Fruit fly (Drosophila melanogaster) whole organism, embryonic: ENCODE results near the gene SK.

Experiments
- Aef1 ChIP-seq: fragments of 200-800 bp; sonication (Bioruptor generic); IDR thresholded peaks from 3 replicates; pipeline ENCODE4 v1.3.6; 2022; ENCODE audit warnings: missing biosample characterization, missing genetic modification characterization
- BEAF-32 ChIP-seq: fragments of 200-800 bp; sonication (Bioruptor generic); optimal IDR thresholded peaks from 3 replicates; lab custom pipeline; 2017; ENCODE audit warnings: missing biosample characterization, missing genetic modification characterization, mild to moderate bottlenecking, moderate library complexity, missing genetic modification reagents
- CG10565 ChIP-seq: fragments of 200-800 bp; sonication (Bioruptor generic); optimal IDR thresholded peaks from 3 replicates; lab custom pipeline; 2016; ENCODE audit warnings: missing biosample characterization, mild to moderate bottlenecking, missing genetic modification characterization
- CG11247 ChIP-seq: fragments of 200-800 bp; sonication (Bioruptor generic); IDR thresholded peaks from 2 replicates; pipeline ENCODE4 v1.3.6; 2022; ENCODE audit warnings: missing biosample characterization, missing genetic modification characterization
- CG11723 ChIP-seq: fragments of 200-800 bp; sonication (Bioruptor generic); optimal IDR thresholded peaks from 2 replicates; lab custom pipeline; 2017; ENCODE audit warnings: missing biosample characterization, mild to moderate bottlenecking, missing genetic modification characterization
- CG13424 ChIP-seq: fragments of 200-800 bp; sonication (Bioruptor generic); optimal IDR thresholded peaks from 2 replicates; lab custom pipeline; 2019; ENCODE audit warnings: missing biosample characterization, mild to moderate bottlenecking, missing genetic modification characterization, moderate library complexity
- CG17385 ChIP-seq: fragments of 200-800 bp; sonication (Bioruptor generic); optimal IDR thresholded peaks from 3 replicates; lab custom pipeline; 2018; ENCODE audit warnings: missing biosample characterization, mild to moderate bottlenecking, missing genetic modification characterization
- CG17568 ChIP-seq: fragments of 200-800 bp; sonication (Bioruptor generic); optimal IDR thresholded peaks from 2 replicates; lab custom pipeline; 2018; ENCODE audit warnings: missing biosample characterization, mild to moderate bottlenecking, missing genetic modification characterization, moderate library complexity
- CG18764 ChIP-seq: fragments of 200-800 bp; sonication (Bioruptor generic); optimal IDR thresholded peaks from 3 replicates; lab custom pipeline; 2016; ENCODE audit warnings: missing biosample characterization, missing genetic modification characterization
- CG2678 ChIP-seq: fragments of 200-800 bp; sonication (Bioruptor generic); optimal IDR thresholded peaks from 3 replicates; lab custom pipeline; 2019; ENCODE audit warnings: missing biosample characterization, mild to moderate bottlenecking, missing genetic modification characterization, moderate library complexity
- CG2712 ChIP-seq: fragments of 200-800 bp; optimal IDR thresholded peaks from 3 replicates; lab custom pipeline; 2019; ENCODE audit warnings: missing biosample characterization, mild to moderate bottlenecking, missing genetic modification characterization, moderate library complexity
- CG3281 ChIP-seq: fragments of 200-800 bp; sonication (Bioruptor generic); optimal IDR thresholded peaks from 3 replicates; lab custom pipeline; 2017; ENCODE audit warnings: missing biosample characterization, mild to moderate bottlenecking, missing genetic modification characterization
- CG3847 ChIP-seq: fragments of 200-800 bp; sonication (Bioruptor generic); IDR thresholded peaks from 2 replicates; pipeline ENCODE4 v1.3.6; 2022; ENCODE audit warnings: missing biosample characterization, missing genetic modification characterization
- CG4360 ChIP-seq: fragments of 200-800 bp; sonication (Bioruptor generic); IDR thresholded peaks from 2 replicates; pipeline ENCODE4 v1.3.6; 2022; ENCODE audit warnings: missing biosample characterization, missing genetic modification characterization
- CG4424 ChIP-seq: fragments of 200-800 bp; sonication (Bioruptor generic); optimal IDR thresholded peaks from 3 replicates; lab custom pipeline; 2016; ENCODE audit warnings: missing biosample characterization, missing genetic modification characterization
- CG5953 ChIP-seq: fragments of 200-800 bp; sonication (Bioruptor generic); IDR thresholded peaks from 2 replicates; pipeline ENCODE4 v1.3.6; 2022; ENCODE audit warnings: missing biosample characterization, missing genetic modification characterization
- CG6254 ChIP-seq: fragments of 200-800 bp; sonication (Bioruptor generic); optimal IDR thresholded peaks from 3 replicates; lab custom pipeline; 2017; ENCODE audit warnings: mild to moderate bottlenecking, missing biosample characterization, missing genetic modification reagents, missing genetic modification characterization
- CG7357 ChIP-seq: fragments of 200-800 bp; sonication (Bioruptor generic); IDR thresholded peaks from 3 replicates; pipeline ENCODE4 v1.3.6; 2022; ENCODE audit warnings: missing biosample characterization, missing genetic modification characterization
- CG7745 ChIP-seq: fragments of 200-800 bp; sonication (Bioruptor generic); optimal IDR thresholded peaks from 2 replicates; lab custom pipeline; 2018; ENCODE audit warnings: missing biosample characterization, mild to moderate bottlenecking, missing genetic modification characterization, moderate library complexity
- CG7987 ChIP-seq: fragments of 200-800 bp; sonication (Bioruptor generic); optimal IDR thresholded peaks from 2 replicates; lab custom pipeline; 2018; ENCODE audit warnings: missing biosample characterization, mild to moderate bottlenecking, missing genetic modification characterization, moderate library complexity
- Dek ChIP-seq: fragments of 200-800 bp; sonication (Bioruptor generic); optimal IDR thresholded peaks from 3 replicates; lab custom pipeline; 2019; ENCODE audit warnings: missing biosample characterization, mild to moderate bottlenecking, missing genetic modification characterization, moderate library complexity
- Dfd ChIP-seq, 2 experiments: fragments of >200 bp; optimal IDR thresholded peaks; 2 replicates each; lab custom pipeline; 2017; ENCODE audit warnings: missing biosample characterization in 2 of 2, missing genetic modification characterization in 2 of 2
- E2f1 ChIP-seq: fragments of 200-800 bp; sonication (Bioruptor generic); IDR thresholded peaks from 2 replicates; pipeline ENCODE4 v1.3.6; 2022; ENCODE audit warnings: missing biosample characterization, missing genetic modification characterization
- Fer2 ChIP-seq: fragments of 200-800 bp; sonication (Bioruptor generic); optimal IDR thresholded peaks from 2 replicates; lab custom pipeline; 2018; ENCODE audit warnings: missing biosample characterization, mild to moderate bottlenecking, missing genetic modification characterization, moderate library complexity
- Gug ChIP-seq: fragments of 200-800 bp; sonication (Bioruptor generic); IDR thresholded peaks from 4 replicates; pipeline ENCODE4 v1.3.6; 2022; ENCODE audit warnings: missing biosample characterization, missing genetic modification characterization
- Hey ChIP-seq: fragments of 200-800 bp; sonication (Bioruptor generic); optimal IDR thresholded peaks from 3 replicates; lab custom pipeline; 2018; ENCODE audit warnings: missing biosample characterization, mild to moderate bottlenecking, missing genetic modification characterization
- Jarid2 ChIP-seq: fragments of 200-800 bp; sonication (Bioruptor generic); optimal IDR thresholded peaks from 3 replicates; lab custom pipeline; 2017; ENCODE audit warnings: mild to moderate bottlenecking, missing biosample characterization, missing genetic modification reagents, missing genetic modification characterization
- MBD-R2 ChIP-seq: fragments of 200-800 bp; sonication (Bioruptor generic); IDR thresholded peaks from 2 replicates; pipeline ENCODE4 v1.3.6; 2022; ENCODE audit warnings: missing biosample characterization, missing genetic modification characterization
- NFAT ChIP-seq: fragments of 200-800 bp; sonication (Bioruptor generic); IDR thresholded peaks from 2 replicates; pipeline ENCODE4 v1.3.6; 2022; ENCODE audit warnings: missing biosample characterization, missing genetic modification characterization
- Oaz ChIP-seq: fragments of 200-800 bp; sonication (Bioruptor generic); IDR thresholded peaks from 2 replicates; pipeline ENCODE4 v1.3.6; 2022; ENCODE audit warnings: missing biosample characterization, missing genetic modification characterization
- PHDP ChIP-seq: fragments of 200-800 bp; sonication (Bioruptor generic); optimal IDR thresholded peaks from 3 replicates; lab custom pipeline; 2018; ENCODE audit warnings: missing biosample characterization, mild to moderate bottlenecking, missing genetic modification characterization, moderate library complexity
- ab ChIP-seq: fragments of 200-800 bp; sonication (Bioruptor generic); optimal IDR thresholded peaks from 2 replicates; lab custom pipeline; 2016; ENCODE audit warnings: missing biosample characterization, missing genetic modification characterization
- az2 ChIP-seq: fragments of 200-800 bp; sonication (Bioruptor generic); optimal IDR thresholded peaks from 3 replicates; lab custom pipeline; 2016; ENCODE audit warnings: missing biosample characterization, missing genetic modification characterization
- br ChIP-seq: fragments of >200 bp; optimal IDR thresholded peaks from 2 replicates; lab custom pipeline; 2017
- chinmo ChIP-seq: fragments of 200-800 bp; sonication (Bioruptor generic); IDR thresholded peaks from 4 replicates; pipeline ENCODE4 v1.3.6; 2022; ENCODE audit warnings: missing biosample characterization, missing genetic modification characterization; ENCODE audit not compliant: partially characterized antibody
- dati ChIP-seq: fragments of 200-800 bp; sonication (Bioruptor generic); IDR thresholded peaks from 2 replicates; pipeline ENCODE4 v1.3.6; 2022; ENCODE audit warnings: missing biosample characterization, missing genetic modification characterization
- her ChIP-seq: fragments of 200-800 bp; sonication (Bioruptor generic); optimal IDR thresholded peaks from 2 replicates; lab custom pipeline; 2016; ENCODE audit warnings: missing biosample characterization, missing genetic modification characterization
- hkb ChIP-seq, 2 experiments: fragments of 200-800 bp in 1 of 2; fragments of >200 bp in 1 of 2; sonication (Bioruptor generic) in 1 of 2; IDR thresholded peaks in 1 of 2; optimal IDR thresholded peaks in 1 of 2; 2 replicates each; pipeline versions ENCODE4 v1.3.6 to Lab custom; 2017 to 2022; ENCODE audit warnings: missing biosample characterization in 1 of 2, missing genetic modification characterization in 1 of 2
- jigr1 ChIP-seq: fragments of 200-800 bp; sonication (Bioruptor generic); IDR thresholded peaks from 3 replicates; pipeline ENCODE4 v1.3.6; 2022; ENCODE audit warnings: missing biosample characterization, missing genetic modification characterization
- pho ChIP-seq: fragments of 200-800 bp; sonication (Bioruptor generic); optimal IDR thresholded peaks from 2 replicates; lab custom pipeline; 2016; ENCODE audit warnings: missing biosample characterization, missing genetic modification characterization
- pita ChIP-seq: fragments of 200-800 bp; sonication (Bioruptor generic); optimal IDR thresholded peaks from 2 replicates; lab custom pipeline; 2017; ENCODE audit warnings: missing biosample characterization, mild to moderate bottlenecking, missing genetic modification characterization
- pros ChIP-seq: fragments of 200-800 bp; sonication (Bioruptor generic); optimal IDR thresholded peaks from 3 replicates; lab custom pipeline; 2019; ENCODE audit warnings: missing biosample characterization, mild to moderate bottlenecking, missing genetic modification characterization, moderate library complexity
- pum ChIP-seq: fragments of 200-800 bp; sonication (Bioruptor generic); optimal IDR thresholded peaks from 2 replicates; lab custom pipeline; 2016; ENCODE audit warnings: missing biosample characterization, missing genetic modification characterization
- pzg ChIP-seq: fragments of 200-800 bp; sonication (Bioruptor generic); optimal IDR thresholded peaks from 3 replicates; lab custom pipeline; 2018; ENCODE audit warnings: missing biosample characterization, mild to moderate bottlenecking, missing genetic modification characterization, moderate library complexity
- repo ChIP-seq: fragments of 200-800 bp; sonication (Bioruptor generic); optimal IDR thresholded peaks from 2 replicates; lab custom pipeline; 2016; ENCODE audit warnings: missing biosample characterization, missing genetic modification characterization
- row ChIP-seq: fragments of 200-800 bp; sonication (Bioruptor generic); IDR thresholded peaks from 3 replicates; pipeline ENCODE4 v1.3.6; 2022; ENCODE audit warnings: missing biosample characterization, missing genetic modification characterization
- sens ChIP-seq: fragments of 200-800 bp; sonication (Bioruptor generic); peaks from one replicate; lab custom pipeline; 2016; ENCODE audit warnings: missing biosample characterization, missing genetic modification characterization
- slp2 ChIP-seq: fragments of 200-800 bp; sonication (Bioruptor generic); optimal IDR thresholded peaks from 2 replicates; lab custom pipeline; 2016; ENCODE audit warnings: missing biosample characterization, missing genetic modification characterization
- toy ChIP-seq: fragments of 200-800 bp; sonication (Bioruptor generic); IDR thresholded peaks from 2 replicates; pipeline ENCODE4 v1.3.6; 2022; ENCODE audit warnings: missing biosample characterization, missing genetic modification characterization
- wek ChIP-seq: fragments of 200-800 bp; sonication (Bioruptor generic); optimal IDR thresholded peaks from 3 replicates; lab custom pipeline; 2018; ENCODE audit warnings: missing biosample characterization, mild to moderate bottlenecking, missing genetic modification characterization, moderate library complexity
- zf30C ChIP-seq: fragments of 200-800 bp; sonication (Bioruptor generic); optimal IDR thresholded peaks from 3 replicates; lab custom pipeline; 2018; ENCODE audit warnings: missing biosample characterization, mild to moderate bottlenecking, missing genetic modification characterization

The SK gene

DNA sequence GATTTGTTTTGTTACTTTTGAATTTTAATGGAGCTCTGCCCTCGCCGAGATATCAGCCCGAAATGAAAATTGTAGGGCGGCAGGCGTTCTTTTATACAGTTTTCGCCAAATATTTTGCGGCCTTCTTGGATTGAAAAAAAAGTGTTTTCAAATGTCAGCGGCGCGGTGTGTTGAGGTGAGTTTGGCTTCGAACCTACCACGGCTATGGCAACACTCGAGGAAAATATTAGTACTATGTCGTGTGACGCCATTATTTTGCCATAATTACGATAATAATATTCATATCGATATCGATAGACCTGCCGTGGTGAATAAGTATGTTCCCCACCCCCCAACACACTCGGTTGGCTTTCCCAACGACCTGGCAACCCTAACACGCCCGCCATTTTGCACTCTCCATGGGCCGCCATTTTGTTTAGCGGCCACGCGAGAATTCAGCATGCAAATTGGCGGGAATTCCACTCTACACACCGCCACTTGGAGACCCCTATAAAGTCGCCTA, 28.1 kb upstream of the SK start, which contains the start of the genes TrxT and dhd (continued):
- TF ChIP-seq CG17568 (no peak), E2f1 (GFP tag; lab: Robert Waterston, UW) (peak; percentile 69), Aef1 (GFP tag; lab: Robert Waterston, UW) (peak; percentile 12; the same call in 1 of the 3 replicates), Dek (tag; lab: Kevin White, UChicago) (no peak), jigr1 (GFP tag; lab: Robert Waterston, UW) (no peak), pita (GFP tag; lab: Kevin White, UChicago) (no peak), pros (GFP tag; lab: Kevin White, UChicago) (no peak), CG11247 (GFP tag; lab: Robert Waterston, UW) (peak; percentile 36; the same call in 1 of the 2 replicates), CG7357 (GFP tag; lab: Robert Waterston, UW) (no peak), toy (no peak), CG7745 (no peak), row (GFP tag; lab: Robert Waterston, UW) (peak; percentile 29; the same call in 1 of the 3 replicates), ab (GFP tag; lab: Kevin White, UChicago) (no peak), Dfd (GFP tag; optimal IDR thresholded peaks at IDR 0.05; lab: Kevin White, UChicago) (no peak), dati (GFP tag; lab: Robert Waterston, UW) (no peak), pho (GFP tag; lab: Kevin White, UChicago) (peak; percentile 17), CG7987 (peak; percentile 48), zf30C (GFP tag; lab: Kevin White, UChicago) (no peak), hkb (optimal IDR thresholded peaks at IDR 0.05; lab: Kevin White, UChicago) (no peak), hkb (GFP tag; IDR thresholded peaks at IDR 0.05; lab: Robert Waterston, UW) (peak; percentile 40; the same call in 1 of the 2 replicates), az2 (GFP tag; lab: Kevin White, UChicago) (no peak), CG5953 (GFP tag; lab: Robert Waterston, UW) (no peak), Fer2 (tag; lab: Kevin White, UChicago) (no peak), pzg (peak; percentile 69), br (lab: Kevin White, UChicago) (no peak), chinmo (GFP tag; lab: Robert Waterston, UW) (0 out of 4 replicates have a peak, but pooled peaks have one; percentile 62), slp2 (GFP tag; lab: Kevin White, UChicago) (peak; percentile 9), CG4424 (GFP tag; lab: Kevin White, UChicago) (no peak), repo (GFP tag; lab: Kevin White, UChicago) (no peak), CG2678 (tag; lab: Kevin White, UChicago) (no peak), MBD-R2 (peak; percentile 70), BEAF-32 (peak; percentile 45), CG11723 (GFP tag; lab: Kevin White, UChicago) (no peak), wek (GFP tag; lab: Kevin White, UChicago) (no peak), NFAT (GFP tag; lab: Robert Waterston, UW) (no peak), CG2712 (no peak), Hey (tag; lab: Kevin White, UChicago) (no peak), CG3281 (GFP tag; lab: Kevin White, UChicago) (peak; percentile 16), Jarid2 (no peak), CG6254 (peak; percentile 34), her (GFP tag; lab: Kevin White, UChicago) (peak; percentile 7), CG4360 (GFP tag; lab: Robert Waterston, UW) (no peak), CG10565 (no peak), Oaz (GFP tag; lab: Robert Waterston, UW) (no peak), sens (GFP tag; lab: Kevin White, UChicago) (peak; percentile 39), pum (no peak), CG3847 (GFP tag; lab: Robert Waterston, UW) (peak; percentile 50; the same call in 1 of the 2 replicates), PHDP (tag; lab: Kevin White, UChicago) (no peak), CG17385 (no peak), CG18764 (GFP tag; lab: Kevin White, UChicago) (no peak), CG13424 (peak; percentile 6), Gug (GFP tag; lab: Robert Waterston, UW) (no peak)
